Fruit fly (Drosophila melanogaster) Kc167 (cell line): ENCODE measurements around the gene CG3294.

Experiments
- insv ChIP-seq: fragments of >200 bp; optimal IDR thresholded peaks from 3 replicates; lab custom pipeline; 2018; ENCODE audit warnings: missing external identifiers
- ttk ChIP-seq: sonication (Bioruptor generic); optimal IDR thresholded peaks from 2 replicates; lab custom pipeline; 2017; ENCODE audit warnings: missing external identifiers

- TF ChIP-seq insv (lab: Kevin White, UChicago) (no peak), ttk (lab: Kevin White, UChicago) (no peak)
Observed at dm6 chr2L:4807953-4808604, 13.7 kb downstream of the CG3294 start.
